Fruit fly (Drosophila melanogaster) whole organism, embryonic: ENCODE measurements around the gene Hr4.
A peak's percentile ranks its signal among the peaks of the same experiment; 100 is the strongest.

ENCODE experiments used
- C15 ChIP-seq: fragments of 200-800 bp; sonication (Bioruptor generic); IDR thresholded peaks from 3 replicates; pipeline ENCODE4 v1.3.6; 2022; ENCODE audit warnings: missing biosample characterization, missing genetic modification characterization
- CG11247 ChIP-seq: fragments of 200-800 bp; sonication (Bioruptor generic); IDR thresholded peaks from 2 replicates; pipeline ENCODE4 v1.3.6; 2022; ENCODE audit warnings: missing biosample characterization, missing genetic modification characterization
- CG11398 ChIP-seq: fragments of 200-800 bp; sonication (Bioruptor generic); optimal IDR thresholded peaks from 2 replicates; lab custom pipeline; 2016; ENCODE audit warnings: missing biosample characterization, missing genetic modification characterization
- CG11456 ChIP-seq: fragments of 200-800 bp; sonication (Bioruptor generic); IDR thresholded peaks from 3 replicates; pipeline ENCODE4 v1.3.6; 2022; ENCODE audit warnings: missing biosample characterization, missing genetic modification characterization
- CG11504 ChIP-seq: fragments of 200-800 bp; sonication (Bioruptor generic); optimal IDR thresholded peaks from 3 replicates; lab custom pipeline; 2019; ENCODE audit warnings: missing biosample characterization, mild to moderate bottlenecking, missing genetic modification characterization, moderate library complexity
- CG11723 ChIP-seq: fragments of 200-800 bp; sonication (Bioruptor generic); optimal IDR thresholded peaks from 2 replicates; lab custom pipeline; 2017; ENCODE audit warnings: missing biosample characterization, mild to moderate bottlenecking, missing genetic modification characterization
- CG1233 ChIP-seq: fragments of 200-800 bp; sonication (Bioruptor generic); optimal IDR thresholded peaks from 4 replicates; lab custom pipeline; 2018; ENCODE audit warnings: missing biosample characterization, mild to moderate bottlenecking, missing genetic modification characterization
- CG15479 ChIP-seq: fragments of 200-800 bp; sonication (Bioruptor generic); optimal IDR thresholded peaks from 3 replicates; lab custom pipeline; 2019; ENCODE audit warnings: missing biosample characterization, mild to moderate bottlenecking, missing genetic modification characterization, moderate library complexity
- CG15514 ChIP-seq: fragments of 200-800 bp; sonication (Bioruptor generic); optimal IDR thresholded peaks from 3 replicates; lab custom pipeline; 2017; ENCODE audit warnings: missing biosample characterization, missing genetic modification characterization, mild to moderate bottlenecking, moderate library complexity, missing genetic modification reagents
- CG18619 ChIP-seq: fragments of 200-800 bp; sonication (Bioruptor generic); optimal IDR thresholded peaks from 3 replicates; lab custom pipeline; 2017; ENCODE audit warnings: missing biosample characterization, mild to moderate bottlenecking, missing genetic modification characterization
- CG2712 ChIP-seq: fragments of 200-800 bp; optimal IDR thresholded peaks from 3 replicates; lab custom pipeline; 2019; ENCODE audit warnings: missing biosample characterization, mild to moderate bottlenecking, missing genetic modification characterization, moderate library complexity
- CG31224 ChIP-seq: fragments of 200-800 bp; sonication (Bioruptor generic); IDR thresholded peaks from 2 replicates; pipeline ENCODE4 v1.3.6; 2022; ENCODE audit warnings: missing biosample characterization, missing genetic modification characterization
- CG32767 ChIP-seq: fragments of 200-800 bp; sonication (Bioruptor generic); IDR thresholded peaks from 2 replicates; pipeline ENCODE4 v1.3.6; 2022; ENCODE audit warnings: missing biosample characterization, missing genetic modification characterization
- CG3847 ChIP-seq: fragments of 200-800 bp; sonication (Bioruptor generic); IDR thresholded peaks from 2 replicates; pipeline ENCODE4 v1.3.6; 2022; ENCODE audit warnings: missing biosample characterization, missing genetic modification characterization
- CG6272 ChIP-seq: fragments of 200-800 bp; sonication (Bioruptor generic); IDR thresholded peaks from 2 replicates; pipeline ENCODE4 v1.3.6; 2022; ENCODE audit warnings: missing biosample characterization, missing genetic modification characterization
- CG8924 ChIP-seq: fragments of 200-800 bp; optimal IDR thresholded peaks from 3 replicates; lab custom pipeline; 2019; ENCODE audit warnings: missing biosample characterization, mild to moderate bottlenecking, missing genetic modification characterization, moderate library complexity
- CG9817 ChIP-seq: fragments of 200-800 bp; sonication (Bioruptor generic); optimal IDR thresholded peaks from 2 replicates; lab custom pipeline; 2018; ENCODE audit warnings: missing biosample characterization, mild to moderate bottlenecking, missing genetic modification characterization, moderate library complexity
- Dp ChIP-seq: fragments of 200-800 bp; sonication (Bioruptor generic); optimal IDR thresholded peaks from 2 replicates; lab custom pipeline; 2018; ENCODE audit warnings: missing biosample characterization, mild to moderate bottlenecking, missing genetic modification characterization, moderate library complexity
- Ets97D ChIP-seq: fragments of 200-800 bp; sonication (Bioruptor generic); optimal IDR thresholded peaks from 3 replicates; lab custom pipeline; 2016; ENCODE audit warnings: missing biosample characterization, missing genetic modification characterization
- GATAe ChIP-seq: fragments of 200-800 bp; sonication (Bioruptor generic); conservative IDR thresholded peaks from 2 replicates; pipeline ENCODE4 v1.3.6; 2022; ENCODE audit warnings: missing biosample characterization, missing genetic modification characterization
- Hmx ChIP-seq: fragments of 200-800 bp; sonication (Bioruptor generic); optimal IDR thresholded peaks from 2 replicates; lab custom pipeline; 2016; ENCODE audit warnings: missing biosample characterization, missing genetic modification characterization
- Hsf ChIP-seq: fragments of 200-800 bp; sonication (Bioruptor generic); optimal IDR thresholded peaks from 3 replicates; lab custom pipeline; 2016; ENCODE audit warnings: missing biosample characterization, missing genetic modification characterization
- Lim3 ChIP-seq: fragments of 200-800 bp; sonication (Bioruptor generic); IDR thresholded peaks from 2 replicates; pipeline ENCODE4 v1.3.6; 2022; ENCODE audit warnings: missing biosample characterization, missing genetic modification characterization
- Max ChIP-seq: fragments of 200-800 bp; sonication (Bioruptor generic); optimal IDR thresholded peaks from 2 replicates; lab custom pipeline; 2016; ENCODE audit warnings: missing biosample characterization, mild to moderate bottlenecking, missing genetic modification characterization
- Myb ChIP-seq: fragments of 200-800 bp; sonication (Bioruptor generic); optimal IDR thresholded peaks from 2 replicates; lab custom pipeline; 2016; ENCODE audit warnings: missing biosample characterization, missing genetic modification characterization
- NK7.1 ChIP-seq: fragments of 200-800 bp; sonication (Bioruptor generic); optimal IDR thresholded peaks from 3 replicates; lab custom pipeline; 2016; ENCODE audit warnings: missing biosample characterization, missing genetic modification characterization
- Neu2 ChIP-seq: fragments of 200-800 bp; sonication (Bioruptor generic); optimal IDR thresholded peaks from 3 replicates; lab custom pipeline; 2016; ENCODE audit warnings: missing biosample characterization, missing genetic modification characterization, borderline replicate concordance
- Six4 ChIP-seq: fragments of 200-800 bp; sonication (Bioruptor generic); optimal IDR thresholded peaks from 2 replicates; lab custom pipeline; 2016; ENCODE audit warnings: missing biosample characterization, missing genetic modification characterization
- Sox102F ChIP-seq: fragments of 200-800 bp; sonication (Bioruptor generic); optimal IDR thresholded peaks from 2 replicates; lab custom pipeline; 2018; ENCODE audit warnings: missing biosample characterization, mild to moderate bottlenecking, missing genetic modification characterization, moderate library complexity
- Ssrp ChIP-seq: fragments of 200-800 bp; sonication (Bioruptor generic); optimal IDR thresholded peaks from 2 replicates; lab custom pipeline; 2018; ENCODE audit warnings: missing biosample characterization, mild to moderate bottlenecking, missing genetic modification characterization, moderate library complexity
- Usf ChIP-seq: fragments of 200-800 bp; sonication (Bioruptor generic); optimal IDR thresholded peaks from 2 replicates; lab custom pipeline; 2017; ENCODE audit warnings: missing genotype, missing biosample characterization, missing genetic modification characterization
- ab ChIP-seq: fragments of 200-800 bp; sonication (Bioruptor generic); optimal IDR thresholded peaks from 2 replicates; lab custom pipeline; 2016; ENCODE audit warnings: missing biosample characterization, missing genetic modification characterization
- aop ChIP-seq: fragments of 200-800 bp; sonication (Bioruptor generic); IDR thresholded peaks from 2 replicates; pipeline ENCODE4 v1.3.6; 2022; ENCODE audit warnings: missing biosample characterization, missing genetic modification characterization
- ase ChIP-seq: fragments of 200-800 bp; sonication (Bioruptor generic); IDR thresholded peaks from 3 replicates; pipeline ENCODE4 v1.3.6; 2022; ENCODE audit warnings: missing biosample characterization, missing genetic modification characterization
- bcd ChIP-seq: fragments of 200-800 bp; sonication (Bioruptor generic); optimal IDR thresholded peaks from 2 replicates; lab custom pipeline; 2017; ENCODE audit warnings: missing biosample characterization, mild to moderate bottlenecking, missing genetic modification characterization
- bowl ChIP-seq: fragments of 200-800 bp; sonication (Bioruptor generic); IDR thresholded peaks from 2 replicates; pipeline ENCODE4 v1.3.6; 2022; ENCODE audit warnings: missing biosample characterization, missing genetic modification characterization
- ems ChIP-seq: fragments of 200-800 bp; sonication (Bioruptor generic); optimal IDR thresholded peaks from 3 replicates; lab custom pipeline; 2016; ENCODE audit warnings: missing biosample characterization, missing genetic modification characterization
- ewg ChIP-seq: fragments of 200-800 bp; sonication (Bioruptor generic); optimal IDR thresholded peaks from 3 replicates; lab custom pipeline; 2017; ENCODE audit warnings: mild to moderate bottlenecking, missing biosample characterization, missing genetic modification reagents, missing genetic modification characterization
- fd64A ChIP-seq: fragments of 200-800 bp; sonication (Bioruptor generic); optimal IDR thresholded peaks from 3 replicates; lab custom pipeline; 2018; ENCODE audit warnings: missing biosample characterization, mild to moderate bottlenecking, missing genetic modification characterization
- gce ChIP-seq: fragments of 200-800 bp; sonication (Bioruptor generic); IDR thresholded peaks from 3 replicates; pipeline ENCODE4 v1.3.6; 2022; ENCODE audit warnings: missing biosample characterization, missing genetic modification characterization
- gfzf ChIP-seq: fragments of 200-800 bp; sonication (Bioruptor generic); optimal IDR thresholded peaks from 2 replicates; lab custom pipeline; 2016; ENCODE audit warnings: missing biosample characterization, mild to moderate bottlenecking, missing genetic modification characterization, moderate library complexity
- h ChIP-seq: fragments of >200 bp; optimal IDR thresholded peaks from 2 replicates; lab custom pipeline; 2017
- jing ChIP-seq: fragments of 200-800 bp; sonication (Bioruptor generic); optimal IDR thresholded peaks from 2 replicates; lab custom pipeline; 2018; ENCODE audit warnings: missing biosample characterization, mild to moderate bottlenecking, missing genetic modification characterization
- nau ChIP-seq: fragments of 200-800 bp; sonication (Bioruptor generic); optimal IDR thresholded peaks from 3 replicates; lab custom pipeline; 2017; ENCODE audit warnings: missing biosample characterization, mild to moderate bottlenecking, missing genetic modification characterization, missing genetic modification reagents
- onecut ChIP-seq: fragments of 200-800 bp; sonication (Bioruptor generic); IDR thresholded peaks from 2 replicates; pipeline ENCODE4 v1.3.6; 2022; ENCODE audit warnings: missing biosample characterization, missing genetic modification characterization
- prd ChIP-seq, 3 experiments: fragments of >200 bp in 2 of 3; fragments of 200-800 bp in 1 of 3; sonication (Bioruptor generic) in 1 of 3; optimal IDR thresholded peaks in 2 of 3; IDR thresholded peaks in 1 of 3; 2 replicates in 2 of 3; 3 replicates in 1 of 3; pipeline versions ENCODE4 v1.3.6 to Lab custom; 2017 to 2022; ENCODE audit warnings: missing biosample characterization in 1 of 3, missing genetic modification characterization in 1 of 3
- pum ChIP-seq: fragments of 200-800 bp; sonication (Bioruptor generic); optimal IDR thresholded peaks from 2 replicates; lab custom pipeline; 2016; ENCODE audit warnings: missing biosample characterization, missing genetic modification characterization
- slp2 ChIP-seq: fragments of 200-800 bp; sonication (Bioruptor generic); optimal IDR thresholded peaks from 2 replicates; lab custom pipeline; 2016; ENCODE audit warnings: missing biosample characterization, missing genetic modification characterization
- trh ChIP-seq: fragments of 200-800 bp; sonication (Bioruptor generic); optimal IDR thresholded peaks from 2 replicates; lab custom pipeline; 2016; ENCODE audit warnings: missing biosample characterization, missing genetic modification characterization
- wdn ChIP-seq: fragments of 200-800 bp; sonication (Bioruptor generic); IDR thresholded peaks from 2 replicates; pipeline ENCODE4 v1.3.6; 2022; ENCODE audit warnings: missing biosample characterization, missing genetic modification characterization
- yki ChIP-seq: fragments of >200 bp; optimal IDR thresholded peaks from 3 replicates; lab custom pipeline; 2018
- zf30C ChIP-seq: fragments of 200-800 bp; sonication (Bioruptor generic); optimal IDR thresholded peaks from 3 replicates; lab custom pipeline; 2018; ENCODE audit warnings: missing biosample characterization, mild to moderate bottlenecking, missing genetic modification characterization

The Hr4 gene

DNA sequence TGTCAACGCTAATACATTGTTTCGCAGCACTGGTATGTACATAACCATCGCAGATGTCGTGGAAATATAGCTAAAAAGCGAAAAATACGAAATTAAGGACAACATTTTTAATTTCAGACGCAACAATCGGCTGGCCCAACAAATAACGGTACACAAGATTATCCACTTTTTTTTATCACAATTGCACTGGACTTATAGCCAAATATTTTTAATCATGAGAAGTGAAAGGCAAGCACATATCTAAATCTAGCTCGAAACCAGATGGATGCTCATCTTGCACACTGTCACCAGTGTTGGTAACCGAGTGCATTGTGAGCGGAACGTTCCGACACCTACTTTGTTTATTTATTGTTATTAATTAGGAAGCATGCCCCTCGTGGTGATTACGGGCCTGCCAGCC is 1.7 kb upstream of the Hr4 start, which contains the start of the genes CG3857 and CG3587 (continued):
- TF ChIP-seq prd (optimal IDR thresholded peaks at IDR 0.05; lab: Kevin White, UChicago) (no peak), prd (GFP tag; IDR thresholded peaks at IDR 0.05; lab: Robert Waterston, UW) (peak; percentile 80), ase (GFP tag; lab: Robert Waterston, UW) (0 out of 3 replicates have a peak, but pooled peaks have one; percentile 45), Hsf (GFP tag; lab: Kevin White, UChicago) (peak; percentile 83), CG3847 (GFP tag; lab: Robert Waterston, UW) (peak; percentile 79), CG11247 (GFP tag; lab: Robert Waterston, UW) (no peak), Lim3 (GFP tag; lab: Robert Waterston, UW) (no peak), CG15479 (GFP tag; lab: Kevin White, UChicago) (no peak), CG6272 (GFP tag; lab: Robert Waterston, UW) (peak; percentile 71), CG11398 (peak; percentile 80), h (lab: Kevin White, UChicago) (no peak), Max (GFP tag; lab: Kevin White, UChicago) (peak; percentile 83), bcd (GFP tag; lab: Kevin White, UChicago) (peak; percentile 69), CG2712 (peak; percentile 77), CG15514 (GFP tag; lab: Kevin White, UChicago) (peak; percentile 82), CG8924 (tag; lab: Kevin White, UChicago) (peak; percentile 64), CG1233 (GFP tag; lab: Kevin White, UChicago) (peak; percentile 50), ab (GFP tag; lab: Kevin White, UChicago) (no peak), CG11504 (peak; percentile 64), CG31224 (peak; percentile 39; the same call in 1 of the 2 replicates), NK7.1 (GFP tag; lab: Kevin White, UChicago) (peak; percentile 43), CG9817 (peak; percentile 70), aop (GFP tag; lab: Robert Waterston, UW) (no peak), jing (GFP tag; lab: Kevin White, UChicago) (peak; percentile 44), CG11456 (peak; percentile 73; the same call in 2 of the 3 replicates), Six4 (GFP tag; lab: Kevin White, UChicago) (peak; percentile 59), Ets97D (GFP tag; lab: Kevin White, UChicago) (peak; percentile 80), slp2 (peak; percentile 66), Neu2 (GFP tag; lab: Kevin White, UChicago) (peak; percentile 6), bowl (GFP tag; lab: Robert Waterston, UW) (no peak), Usf (GFP tag; lab: Kevin White, UChicago) (peak; percentile 66), Ssrp (tag; lab: Kevin White, UChicago) (peak; percentile 71), Myb (peak; percentile 76), Hmx (GFP tag; lab: Kevin White, UChicago) (peak; percentile 33), CG18619 (peak; percentile 63), C15 (GFP tag; lab: Robert Waterston, UW) (no peak), GATAe (no peak; the same call in 1 of the 2 replicates), zf30C (no peak), gfzf (GFP tag; lab: Kevin White, UChicago) (peak; percentile 21), gce (no peak), CG11723 (GFP tag; lab: Kevin White, UChicago) (peak; percentile 50), CG32767 (GFP tag; lab: Robert Waterston, UW) (0 out of 2 replicates have a peak, but pooled peaks have one; percentile 37), Dp (GFP tag; lab: Kevin White, UChicago) (peak; percentile 23), pum (GFP tag; lab: Kevin White, UChicago) (peak; percentile 66), ewg (GFP tag; lab: Kevin White, UChicago) (peak; percentile 50), trh (peak; percentile 2), ems (GFP tag; lab: Kevin White, UChicago) (peak; percentile 38), wdn (GFP tag; lab: Robert Waterston, UW) (no peak), onecut (peak; percentile 35; the same call in 1 of the 2 replicates), Sox102F (peak; percentile 54), nau (GFP tag; lab: Kevin White, UChicago) (no peak), fd64A (GFP tag; lab: Kevin White, UChicago) (no peak), yki (lab: Kevin White, UChicago) (no peak)
